Worm (Caenorhabditis elegans): ENCODE results near the gene M01F1.4.

DNA sequence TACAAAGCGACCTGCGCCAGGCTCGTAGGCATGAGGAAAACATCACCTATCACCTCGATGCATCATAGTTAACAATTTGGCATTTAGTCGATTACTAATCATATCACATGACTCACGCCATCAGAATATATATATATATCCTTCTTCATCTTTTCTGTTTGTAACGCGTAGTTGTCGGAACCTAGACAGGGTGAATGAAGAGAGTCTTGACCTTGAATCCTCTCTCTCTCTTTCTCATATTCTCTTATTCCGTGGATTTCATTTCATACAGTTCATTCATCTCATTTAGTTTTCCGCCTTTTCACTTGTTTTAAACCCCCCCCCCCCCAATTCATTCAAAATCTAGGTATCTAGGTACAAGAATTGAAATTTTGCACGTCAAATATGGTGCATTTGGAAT lies 29.6 kb downstream of the M01F1.4 start:
- no peak for TF ChIP-seq ztf-29 (GFP tag; IDR thresholded peaks at IDR 0.05)
- no peak for TF ChIP-seq med-1 (GFP tag; optimal IDR thresholded peaks at IDR 0.05; ENCODE audit: insufficient read depth)
- no peak for TF ChIP-seq ref-1 (GFP tag; conservative IDR thresholded peaks at IDR 0.05)
- TF ChIP-seq klf-2 (GFP tag; conservative IDR thresholded peaks at IDR 0.05): no peak
- no peak for TF ChIP-seq flt-1 (GFP tag; IDR thresholded peaks at IDR 0.05)
- no peak for TF ChIP-seq tab-1 (GFP tag; IDR thresholded peaks at IDR 0.05)
- no peak for TF ChIP-seq cog-1 (tag; optimal IDR thresholded peaks at IDR 0.05)
- TF ChIP-seq T22C8.4 (GFP tag; IDR thresholded peaks at IDR 0.05): no peak
- TF ChIP-seq ztf-23 (GFP tag; IDR thresholded peaks at IDR 0.05): no peak
